Fruit fly (Drosophila melanogaster): ENCODE measurements around the gene mgl.

DNA sequence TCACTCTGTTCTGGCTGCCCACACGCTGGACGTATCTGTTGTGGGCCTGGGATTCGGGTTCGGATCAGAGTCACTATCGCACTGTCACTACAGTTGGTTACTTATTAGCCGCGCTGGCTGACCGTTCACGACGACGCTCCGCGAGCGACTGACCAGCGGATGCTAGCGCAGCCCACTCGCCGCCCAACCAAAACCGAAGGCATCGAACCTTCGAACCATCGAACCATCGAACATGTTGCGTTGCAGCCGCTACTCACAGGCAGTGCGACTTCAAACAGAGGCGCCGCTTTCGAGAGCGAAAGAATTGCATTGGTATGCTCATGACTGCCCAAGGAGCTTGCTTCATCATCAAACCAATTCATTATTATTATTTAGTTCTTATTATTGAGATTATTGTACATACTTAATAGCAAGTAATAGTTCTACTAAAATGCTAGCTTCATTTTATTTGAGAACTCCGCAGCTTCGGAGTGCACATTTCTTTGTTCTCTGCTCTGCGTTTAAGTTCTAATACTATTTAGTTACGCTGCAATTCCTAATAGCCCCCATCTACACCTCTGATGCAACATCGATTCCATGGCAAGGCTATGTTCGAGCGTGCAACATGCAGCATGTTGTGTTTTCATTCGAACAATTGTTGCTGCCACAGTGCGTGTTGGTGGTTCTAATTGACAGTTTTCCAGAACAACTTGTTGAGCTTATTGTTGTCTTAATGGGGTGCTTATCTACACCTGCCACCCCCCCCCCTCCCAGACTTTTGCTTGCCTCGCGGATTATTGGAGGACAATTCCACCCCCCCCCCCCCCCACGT lies at the start of gene mgl:
- TF ChIP-seq bigmax (GFP tag; optimal IDR thresholded peaks at IDR 0.05): no peak
- peak; percentile 76 for TF ChIP-seq CoRest (tag; optimal IDR thresholded peaks at IDR 0.05)
- TF ChIP-seq otp (GFP tag; IDR thresholded peaks at IDR 0.05): no peak
- peak; percentile 94 for TF ChIP-seq Jarid2 (GFP tag; optimal IDR thresholded peaks at IDR 0.05)
- TF ChIP-seq cas (GFP tag; IDR thresholded peaks at IDR 0.05): no peak
- TF ChIP-seq Bteb2 (GFP tag; optimal IDR thresholded peaks at IDR 0.05): peak; percentile 46
- TF ChIP-seq sim (GFP tag; IDR thresholded peaks at IDR 0.05): no peak
- peak; percentile 20 for TF ChIP-seq CG13894 (tag; optimal IDR thresholded peaks at IDR 0.05)
- TF ChIP-seq fd102C (GFP tag; optimal IDR thresholded peaks at IDR 0.05): no peak
- TF ChIP-seq tll (GFP tag; optimal IDR thresholded peaks at IDR 0.05): no peak

Measured in whole organism, embryonic.